Fruit fly (Drosophila melanogaster): ENCODE measurements around the gene CG13133.

CG13133 gene

DNA sequence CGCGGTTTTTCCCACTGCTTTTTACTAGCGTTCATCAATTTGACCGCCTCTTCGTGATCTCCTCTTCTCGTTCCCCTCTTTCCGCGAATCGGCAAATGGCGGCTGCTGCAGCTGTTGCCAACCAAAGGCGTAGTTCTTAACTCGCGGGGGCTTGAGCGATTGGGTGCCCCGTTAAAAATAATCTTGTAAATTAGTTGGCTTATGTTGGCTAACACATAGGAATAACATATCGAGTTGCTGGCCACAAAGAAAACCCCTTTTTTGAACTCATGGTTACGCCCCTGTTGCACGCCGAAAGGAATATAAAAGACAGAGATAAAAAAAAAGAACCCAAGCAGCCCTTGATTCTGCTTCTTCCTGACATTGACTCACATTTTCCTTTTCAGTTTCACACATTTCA is 35.0 kb downstream of the CG13133 start:
- TF ChIP-seq Sry-β (GFP tag; optimal IDR thresholded peaks at IDR 0.05) = no peak
- no peak for TF ChIP-seq CG16813 (GFP tag; IDR thresholded peaks at IDR 0.05; ENCODE audit: partially characterized antibody)
- TF ChIP-seq lola (GFP tag; optimal IDR thresholded peaks at IDR 0.05) = peak in 1 of 3 experiments; percentile 78
- TF ChIP-seq CG17328 (GFP tag; IDR thresholded peaks at IDR 0.05) = peak; percentile 91
- peak; percentile 84 for TF ChIP-seq H2.0 (GFP tag; IDR thresholded peaks at IDR 0.05)
- peak; percentile 22 for TF ChIP-seq CG18476 (GFP tag; optimal IDR thresholded peaks at IDR 0.05)
- no peak for TF ChIP-seq Kr (GFP tag; optimal IDR thresholded peaks at IDR 0.05)
- TF ChIP-seq zfh2 (GFP tag; optimal IDR thresholded peaks at IDR 0.05) = no peak
- TF ChIP-seq C15 (GFP tag; IDR thresholded peaks at IDR 0.05) = peak; percentile 38; the same call in 1 of the 3 replicates
- TF ChIP-seq Ets65A (GFP tag) = peak; percentile 91
- peak; percentile 77 for TF ChIP-seq corto (GFP tag; optimal IDR thresholded peaks at IDR 0.05)
- no peak for TF ChIP-seq nerfin-1 (tag; optimal IDR thresholded peaks at IDR 0.05)
- peak; percentile 9 for TF ChIP-seq CG33557 (GFP tag; optimal IDR thresholded peaks at IDR 0.05)
- peak; percentile 78 for TF ChIP-seq peb (GFP tag; IDR thresholded peaks at IDR 0.05)
- TF ChIP-seq tna (GFP tag; IDR thresholded peaks at IDR 0.05; ENCODE audit: partially characterized antibody) = no peak
- TF ChIP-seq CG15073 (GFP tag; optimal IDR thresholded peaks at IDR 0.05) = peak; percentile 51
- peak; percentile 64 for TF ChIP-seq CG2678 (tag; optimal IDR thresholded peaks at IDR 0.05)
- peak; percentile 57; the same call in 1 of the 2 replicates for TF ChIP-seq sob (GFP tag; IDR thresholded peaks at IDR 0.05)
- TF ChIP-seq CG7745 (tag; optimal IDR thresholded peaks at IDR 0.05) = no peak
- TF ChIP-seq zf30C (GFP tag; optimal IDR thresholded peaks at IDR 0.05) = no peak
- peak; percentile 6 for TF ChIP-seq CG18619 (GFP tag; optimal IDR thresholded peaks at IDR 0.05)
- peak; percentile 63 for TF ChIP-seq CG1233 (GFP tag; optimal IDR thresholded peaks at IDR 0.05)
- TF ChIP-seq CG8478 (optimal IDR thresholded peaks at IDR 0.05) = no peak
- TF ChIP-seq amos (GFP tag; IDR thresholded peaks at IDR 0.05; ENCODE audit: partially characterized antibody) = no peak
- TF ChIP-seq br (optimal IDR thresholded peaks at IDR 0.05) = no peak
- TF ChIP-seq Bteb2 (GFP tag; optimal IDR thresholded peaks at IDR 0.05) = peak; percentile 6
- no peak for TF ChIP-seq B-H2 (GFP tag; optimal IDR thresholded peaks at IDR 0.05)
- peak; percentile 49 for TF ChIP-seq Hr3 (GFP tag; optimal IDR thresholded peaks at IDR 0.05)
- no peak for TF ChIP-seq CG10147 (GFP tag; optimal IDR thresholded peaks at IDR 0.05)
- peak; percentile 79 for TF ChIP-seq gem (tag; optimal IDR thresholded peaks at IDR 0.05)
- peak; percentile 44 for TF ChIP-seq CG10462 (GFP tag; optimal IDR thresholded peaks at IDR 0.05)
- TF ChIP-seq rib (GFP tag; IDR thresholded peaks at IDR 0.05) = no peak
- peak; percentile 58; the same call in 2 of the 3 replicates for TF ChIP-seq CG2889 (GFP tag; IDR thresholded peaks at IDR 0.05)
- TF ChIP-seq CG14050 (GFP tag; IDR thresholded peaks at IDR 0.05) = peak; percentile 64; the same call in 2 of the 3 replicates
- peak; percentile 58 for TF ChIP-seq CG6813 (GFP tag; optimal IDR thresholded peaks at IDR 0.05)
- TF ChIP-seq Xrp1 (GFP tag; IDR thresholded peaks at IDR 0.05) = peak; percentile 96
- peak; percentile 88 for TF ChIP-seq CG4404 (GFP tag; IDR thresholded peaks at IDR 0.05)
- peak; percentile 60 for TF ChIP-seq NK7.1 (GFP tag; optimal IDR thresholded peaks at IDR 0.05)
- peak; percentile 69 for TF ChIP-seq slp2 (GFP tag; optimal IDR thresholded peaks at IDR 0.05)
- peak in 1 of 2 experiments; percentile 43 for TF ChIP-seq crp (GFP tag; optimal IDR thresholded peaks at IDR 0.05)
- TF ChIP-seq Hr51 (GFP tag; optimal IDR thresholded peaks at IDR 0.05) = peak; percentile 14 to 56
- TF ChIP-seq Dbx (GFP tag; IDR thresholded peaks at IDR 0.05) = no peak
- TF ChIP-seq ken (GFP tag; IDR thresholded peaks at IDR 0.05) = peak; percentile 91
- no peak for TF ChIP-seq Stat92E (GFP tag; optimal IDR thresholded peaks at IDR 0.05)
- peak; percentile 32; the same call in 1 of the 2 replicates for TF ChIP-seq MBD-R2 (GFP tag; IDR thresholded peaks at IDR 0.05)
- peak; percentile 18 for TF ChIP-seq pb (GFP tag; optimal IDR thresholded peaks at IDR 0.05)
- TF ChIP-seq CG2202 (tag; optimal IDR thresholded peaks at IDR 0.05) = peak; percentile 63
- no peak for TF ChIP-seq Adf1 (GFP tag; IDR thresholded peaks at IDR 0.05)
- peak; percentile 77 for TF ChIP-seq E2f1 (GFP tag; IDR thresholded peaks at IDR 0.05)
- TF ChIP-seq Ada2b (GFP tag; IDR thresholded peaks at IDR 0.05) = peak; percentile 76
- TF ChIP-seq dysf (GFP tag; IDR thresholded peaks at IDR 0.05) = peak; percentile 80
